Fruit fly (Drosophila melanogaster) S2 (cell line): Measurements from ENCODE around the gene CG32815.

ENCODE experiments used
- CG8478 ChIP-seq: fragments of >200 bp; optimal IDR thresholded peaks from 2 replicates; lab custom pipeline; 2018
- CTCF ChIP-seq, 2 experiments: fragments of >200 bp; optimal IDR thresholded peaks; 2 replicates each; lab custom pipeline; 2018

DNA sequence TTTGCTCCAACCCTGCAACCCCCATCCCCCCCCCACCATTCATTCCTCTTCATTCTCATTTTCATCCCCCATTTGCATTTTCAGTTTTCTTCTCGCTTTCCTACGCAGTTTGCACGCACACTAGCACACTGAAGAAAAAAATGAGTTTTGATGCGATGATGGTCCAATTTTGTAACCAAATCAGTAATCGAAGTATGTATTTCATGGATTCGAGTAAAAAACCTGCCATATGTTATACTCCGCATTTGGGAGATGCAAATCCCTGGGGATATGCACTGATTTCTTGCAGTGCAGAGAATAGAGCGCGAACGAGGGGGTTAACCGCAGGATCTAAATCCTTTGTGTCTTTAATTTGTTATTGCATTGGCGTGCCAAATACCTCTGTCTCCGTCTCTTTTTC, 23.6 kb downstream of the CG32815 start:
- TF ChIP-seq CTCF (optimal IDR thresholded peaks at IDR 0.05; lab: Kevin White, UChicago) (no peak), CG8478 (lab: Kevin White, UChicago) (no peak)
